Worm (Caenorhabditis elegans) whole organism, mixed stage, embryonic: ENCODE data around the gene kynu-1.
A peak's percentile ranks its signal among the peaks of the same experiment; 100 is the strongest.

Experiments
- M03D4.4 ChIP-seq: sonication (generic microtip); optimal IDR thresholded peaks from 2 replicates; lab custom pipeline; 2017; ENCODE audit warnings: mild to moderate bottlenecking, missing genetic modification characterization, missing compliant biosample characterization
- bed-3 ChIP-seq: fragments of 200-800 bp; sonication (Bioruptor generic); optimal IDR thresholded peaks from 3 replicates; lab custom pipeline; 2018; ENCODE audit warnings: mild to moderate bottlenecking, missing genetic modification characterization, moderate library complexity, missing compliant biosample characterization
- blmp-1 ChIP-seq: fragments of 150-350 bp; optimal IDR thresholded peaks from 2 replicates; lab custom pipeline; 2014; ENCODE audit warnings: missing biosample characterization, missing genetic modification characterization
- ceh-39 ChIP-seq: fragments of 150-350 bp; optimal IDR thresholded peaks from 2 replicates; lab custom pipeline; 2014; ENCODE audit warnings: missing biosample characterization, missing genetic modification characterization
- ceh-43 ChIP-seq: fragments of 200-800 bp; sonication (Bioruptor generic); optimal IDR thresholded peaks from 2 replicates; lab custom pipeline; 2018; ENCODE audit warnings: mild to moderate bottlenecking, missing genetic modification characterization, moderate library complexity, missing compliant biosample characterization
- ceh-83 ChIP-seq: fragments of 200-800 bp; sonication (Bioruptor generic); optimal IDR thresholded peaks from 2 replicates; lab custom pipeline; 2018; ENCODE audit warnings: mild to moderate bottlenecking, missing genetic modification characterization, missing compliant biosample characterization
- ces-1 ChIP-seq: fragments of 150-350 bp; optimal IDR thresholded peaks from 2 replicates; lab custom pipeline; 2014; ENCODE audit warnings: missing biosample characterization, missing genetic modification reagents, missing genetic modification characterization
- cnd-1 ChIP-seq: fragments of 200-800 bp; sonication (Bioruptor generic); optimal IDR thresholded peaks from 2 replicates; lab custom pipeline; 2018; ENCODE audit warnings: mild to moderate bottlenecking, missing genetic modification characterization, missing compliant biosample characterization
- drap-1 ChIP-seq: fragments of 200-800 bp; sonication (Bioruptor generic); optimal IDR thresholded peaks from 3 replicates; lab custom pipeline; 2018; ENCODE audit warnings: mild to moderate bottlenecking, missing genetic modification characterization, missing compliant biosample characterization
- elt-1 ChIP-seq: sonication (generic microtip); optimal IDR thresholded peaks from 2 replicates; lab custom pipeline; 2017; ENCODE audit warnings: missing genetic modification characterization, mild to moderate bottlenecking, missing compliant biosample characterization, antibody characterized with exemption, moderate library complexity, borderline replicate concordance; ENCODE audit not compliant: insufficient read depth
- elt-3 ChIP-seq: fragments of 150-350 bp; optimal IDR thresholded peaks from 2 replicates; lab custom pipeline; 2014; ENCODE audit warnings: missing biosample characterization, missing genetic modification characterization
- flh-1 ChIP-seq: fragments of 200-800 bp; sonication (Bioruptor generic); optimal IDR thresholded peaks from 2 replicates; lab custom pipeline; 2018; ENCODE audit warnings: mild to moderate bottlenecking, missing genetic modification characterization, moderate library complexity, missing compliant biosample characterization
- ham-2 ChIP-seq: fragments of 200-800 bp; sonication (Bioruptor generic); optimal IDR thresholded peaks from 2 replicates; lab custom pipeline; 2018; ENCODE audit warnings: mild to moderate bottlenecking, missing genetic modification characterization, missing compliant biosample characterization
- hlh-1 ChIP-seq: fragments of 150-350 bp; optimal IDR thresholded peaks from 2 replicates; lab custom pipeline; 2014; ENCODE audit warnings: missing biosample characterization, missing genetic modification reagents, missing genetic modification characterization
- lin-13 ChIP-seq: fragments of 150-350 bp; optimal IDR thresholded peaks from 2 replicates; lab custom pipeline; 2014; ENCODE audit warnings: missing biosample characterization, missing genetic modification characterization
- lin-32 ChIP-seq: fragments of 200-800 bp; sonication (Bioruptor generic); optimal IDR thresholded peaks from 2 replicates; lab custom pipeline; 2018; ENCODE audit warnings: mild to moderate bottlenecking, missing genetic modification characterization, missing compliant biosample characterization
- lsy-2 ChIP-seq: fragments of 150-350 bp; optimal IDR thresholded peaks from 2 replicates; lab custom pipeline; 2014; ENCODE audit warnings: missing biosample characterization, missing genetic modification characterization
- mab-5 ChIP-seq: fragments of 150-350 bp; optimal IDR thresholded peaks from 2 replicates; lab custom pipeline; 2014; ENCODE audit warnings: missing biosample characterization, missing genetic modification characterization
- mep-1 ChIP-seq: fragments of 150-350 bp; optimal IDR thresholded peaks from 2 replicates; lab custom pipeline; 2017; ENCODE audit warnings: missing biosample characterization, missing genetic modification reagents, missing genetic modification characterization, inconsistent platforms
- mls-2 ChIP-seq: sonication (generic microtip); optimal IDR thresholded peaks from 2 replicates; lab custom pipeline; 2016; ENCODE audit warnings: mild to moderate bottlenecking, missing genetic modification characterization, moderate library complexity, missing compliant biosample characterization
- nhr-12 ChIP-seq: fragments of 150-350 bp; optimal IDR thresholded peaks from 2 replicates; lab custom pipeline; 2014; ENCODE audit warnings: missing biosample characterization, missing genetic modification characterization
- nhr-2 ChIP-seq: fragments of 150-350 bp; optimal IDR thresholded peaks from 2 replicates; lab custom pipeline; 2014; ENCODE audit warnings: missing biosample characterization, missing genetic modification characterization
- nhr-237 ChIP-seq: fragments of 150-350 bp; optimal IDR thresholded peaks from 2 replicates; lab custom pipeline; 2014; ENCODE audit warnings: missing biosample characterization, missing genetic modification characterization
- nhr-28 ChIP-seq: fragments of 150-350 bp; optimal IDR thresholded peaks from 2 replicates; lab custom pipeline; 2014; ENCODE audit warnings: missing biosample characterization, missing genetic modification characterization
- nhr-76 ChIP-seq: sonication (generic microtip); optimal IDR thresholded peaks from 2 replicates; lab custom pipeline; 2017; ENCODE audit warnings: missing biosample characterization, missing genetic modification characterization
- pha-4 ChIP-seq: fragments of 150-350 bp; optimal IDR thresholded peaks from 2 replicates; lab custom pipeline; 2018; ENCODE audit warnings: missing biosample characterization, missing genetic modification reagents, missing genetic modification characterization
- sem-2 ChIP-seq: fragments of 200-800 bp; sonication (Bioruptor generic); optimal IDR thresholded peaks from 2 replicates; lab custom pipeline; 2018; ENCODE audit warnings: mild to moderate bottlenecking, missing genetic modification characterization, missing compliant biosample characterization
- snpc-4 ChIP-seq: fragments of 150-350 bp; optimal IDR thresholded peaks from 2 replicates; lab custom pipeline; 2014; ENCODE audit warnings: missing biosample characterization, missing genetic modification characterization
- sptf-1 ChIP-seq: sonication (generic microtip); optimal IDR thresholded peaks from 2 replicates; lab custom pipeline; 2017; ENCODE audit warnings: mild to moderate bottlenecking, missing genetic modification characterization, moderate library complexity, missing compliant biosample characterization
- tbx-8 ChIP-seq: fragments of 200-800 bp; sonication (Bioruptor generic); optimal IDR thresholded peaks from 2 replicates; lab custom pipeline; 2018; ENCODE audit warnings: mild to moderate bottlenecking, missing genetic modification characterization, moderate library complexity, missing compliant biosample characterization
- unc-120 ChIP-seq: sonication (generic microtip); optimal IDR thresholded peaks from 2 replicates; lab custom pipeline; 2017; ENCODE audit warnings: missing genetic modification characterization, missing compliant biosample characterization; ENCODE audit not compliant: poor library complexity, severe bottlenecking
- unc-39 ChIP-seq: fragments of 150-350 bp; optimal IDR thresholded peaks from 2 replicates; lab custom pipeline; 2014; ENCODE audit warnings: missing biosample characterization, missing genetic modification characterization
- unc-62 ChIP-seq: fragments of 150-350 bp; optimal IDR thresholded peaks from 2 replicates; lab custom pipeline; 2014; ENCODE audit warnings: missing biosample characterization, missing genetic modification reagents, missing genetic modification characterization
- zip-8 ChIP-seq: fragments of 150-350 bp; optimal IDR thresholded peaks from 2 replicates; lab custom pipeline; 2014; ENCODE audit warnings: missing biosample characterization, missing genetic modification characterization
- ztf-11 ChIP-seq: fragments of 150-350 bp; optimal IDR thresholded peaks from 2 replicates; lab custom pipeline; 2014; ENCODE audit warnings: missing biosample characterization, missing genetic modification characterization

kynu-1 gene

ce11 chrX:6093046-6093445, 16.1 kb downstream of the kynu-1 start, which contains the start of gene C15H9.5:
C15H9.5 (plus strand) TSS chrX:6093300.
- TF ChIP-seq zip-8 (tag; lab: Kevin White, UChicago) (no peak), snpc-4 (tag; lab: Kevin White, UChicago) (no peak), hlh-1 (tag; lab: Kevin White, UChicago) (no peak), ceh-39 (tag; lab: Kevin White, UChicago) (no peak), ces-1 (GFP tag; lab: Kevin White, UChicago) (no peak), nhr-12 (tag; lab: Kevin White, UChicago) (no peak), mep-1 (tag; lab: Kevin White, UChicago) (no peak), lin-13 (no peak), unc-62 (GFP tag; lab: Kevin White, UChicago) (no peak), tbx-8 (GFP tag; lab: Kevin White, UChicago) (no peak), cnd-1 (tag; lab: Kevin White, UChicago) (no peak), nhr-2 (tag; lab: Kevin White, UChicago) (no peak), unc-120 (no peak), mab-5 (tag; lab: Kevin White, UChicago) (no peak), elt-3 (tag; lab: Kevin White, UChicago) (no peak)

- no peak for TF ChIP-seq ceh-39 (tag; lab: Kevin White, UChicago)
- TF ChIP-seq elt-1 (tag; lab: Kevin White, UChicago): peak; percentile 98
- TF ChIP-seq ham-2 (GFP tag; lab: Kevin White, UChicago): peak; percentile 77
- TF ChIP-seq nhr-2 (tag; lab: Kevin White, UChicago): peak; percentile 31
- TF ChIP-seq mab-5 (tag; lab: Kevin White, UChicago): no peak
- TF ChIP-seq mep-1 (tag; lab: Kevin White, UChicago): no peak
- no peak for TF ChIP-seq flh-1 (GFP tag; lab: Kevin White, UChicago)
- no peak for TF ChIP-seq sem-2 (GFP tag; lab: Kevin White, UChicago)
- TF ChIP-seq, all 35 proteins: peak for 3
Observed at ce11 chrX:6092533-6092932, 16.6 kb downstream of the kynu-1 start.

- peak; percentile 79 for TF ChIP-seq cnd-1 (tag; lab: Kevin White, UChicago)
- no peak for TF ChIP-seq sem-2 (GFP tag; lab: Kevin White, UChicago)
- no peak for TF ChIP-seq blmp-1 (tag; lab: Kevin White, UChicago)
- peak; percentile 93 for TF ChIP-seq mep-1 (tag; lab: Kevin White, UChicago)
- TF ChIP-seq unc-120: peak; percentile 77
- TF ChIP-seq ceh-83 (GFP tag; lab: Kevin White, UChicago): peak; percentile 57
- peak; percentile 95 for TF ChIP-seq unc-39
- TF ChIP-seq nhr-76: no peak
- TF ChIP-seq mab-5 (tag; lab: Kevin White, UChicago): no peak
- peak; percentile 99 for TF ChIP-seq pha-4 (tag; lab: Kevin White, UChicago)
- peak; percentile 46 for TF ChIP-seq tbx-8 (GFP tag; lab: Kevin White, UChicago)
- TF ChIP-seq mls-2 (tag; lab: Kevin White, UChicago): peak; percentile 70
- peak; percentile 71 for TF ChIP-seq M03D4.4 (tag; lab: Kevin White, UChicago)
- TF ChIP-seq drap-1 (GFP tag; lab: Kevin White, UChicago): peak; percentile 85
- peak; percentile 53 for TF ChIP-seq hlh-1 (tag; lab: Kevin White, UChicago)
- no peak for TF ChIP-seq elt-3 (tag; lab: Kevin White, UChicago)
- peak; percentile 92 for TF ChIP-seq lsy-2 (tag; lab: Kevin White, UChicago)
- no peak for TF ChIP-seq nhr-28
- TF ChIP-seq elt-1 (tag; lab: Kevin White, UChicago): peak; percentile 9
- no peak for TF ChIP-seq snpc-4 (tag; lab: Kevin White, UChicago)
- peak; percentile 42 for TF ChIP-seq nhr-237
- peak; percentile 84 for TF ChIP-seq nhr-12 (tag; lab: Kevin White, UChicago)
- TF ChIP-seq lin-32 (GFP tag; lab: Kevin White, UChicago): no peak
- TF ChIP-seq nhr-2 (tag; lab: Kevin White, UChicago): peak; percentile 70
- TF ChIP-seq ham-2 (GFP tag; lab: Kevin White, UChicago): peak; percentile 78
- peak; percentile 89 for TF ChIP-seq sptf-1 (tag; lab: Kevin White, UChicago)
- peak; percentile 41 for TF ChIP-seq zip-8 (tag; lab: Kevin White, UChicago)
- TF ChIP-seq flh-1 (GFP tag; lab: Kevin White, UChicago): no peak
- TF ChIP-seq unc-62 (GFP tag; lab: Kevin White, UChicago): peak; percentile 88
- TF ChIP-seq ces-1 (GFP tag; lab: Kevin White, UChicago): peak; percentile 60
- peak; percentile 96 for TF ChIP-seq ztf-11 (tag; lab: Kevin White, UChicago)
- TF ChIP-seq lin-13: peak; percentile 98
- peak; percentile 92 for TF ChIP-seq ceh-39 (tag; lab: Kevin White, UChicago)
- TF ChIP-seq ceh-43: no peak
- peak; percentile 21 for TF ChIP-seq bed-3 (GFP tag; lab: Kevin White, UChicago)
- TF ChIP-seq, all 35 proteins: peak for 25
Observed at ce11 chrX:6091967-6092366, 17.2 kb downstream of the kynu-1 start, which contains the start of gene hsp-3. hsp-3 (minus strand) TSS chrX:6092124.
